Fruit fly (Drosophila melanogaster): ENCODE results near the gene Toll-9.
A peak's percentile ranks its signal among the peaks of the same experiment; 100 is the strongest.

The Toll-9 gene

dm6 chr3L:20356613-20357012 lies 9.9 kb downstream of the Toll-9 start, which contains the start of gene kin17 (continued):
- TF ChIP-seq CG4617 (GFP tag; optimal IDR thresholded peaks at IDR 0.05; ENCODE audit: borderline replicate concordance): peak; percentile 68
- TF ChIP-seq CG4854 (GFP tag; optimal IDR thresholded peaks at IDR 0.05): no peak
- TF ChIP-seq zfh2 (GFP tag; optimal IDR thresholded peaks at IDR 0.05): no peak
- TF ChIP-seq CG18619 (GFP tag; optimal IDR thresholded peaks at IDR 0.05): no peak
- no peak for TF ChIP-seq Vsx1 (GFP tag; optimal IDR thresholded peaks at IDR 0.05)
- no peak for TF ChIP-seq gsb (GFP tag; IDR thresholded peaks at IDR 0.05)
- no peak for TF ChIP-seq eyg (GFP tag; optimal IDR thresholded peaks at IDR 0.05)
- no peak for TF ChIP-seq peb (GFP tag; IDR thresholded peaks at IDR 0.05)
- TF ChIP-seq CG7372 (GFP tag; IDR thresholded peaks at IDR 0.05): no peak
- peak; percentile 8 for TF ChIP-seq CG10462 (GFP tag; optimal IDR thresholded peaks at IDR 0.05)
- TF ChIP-seq CTCF (GFP tag; optimal IDR thresholded peaks at IDR 0.05): no peak
- peak in 1 of 3 experiments; percentile 20 for TF ChIP-seq Stat92E (GFP tag; optimal IDR thresholded peaks at IDR 0.05)
- peak; percentile 68 for TF ChIP-seq CG34224 (GFP tag; IDR thresholded peaks at IDR 0.05; ENCODE audit: partially characterized antibody)
- no peak for TF ChIP-seq ssp (GFP tag; IDR thresholded peaks at IDR 0.05)
- no peak for TF ChIP-seq CG34422 (GFP tag; IDR thresholded peaks at IDR 0.05)
- TF ChIP-seq ara (GFP tag; IDR thresholded peaks at IDR 0.05): no peak
- TF ChIP-seq CG6854 (GFP tag; optimal IDR thresholded peaks at IDR 0.05): no peak
- no peak for TF ChIP-seq CG18262 (tag; optimal IDR thresholded peaks at IDR 0.05)
- no peak for TF ChIP-seq CG4328 (GFP tag; optimal IDR thresholded peaks at IDR 0.05)
- TF ChIP-seq CG12744 (GFP tag; optimal IDR thresholded peaks at IDR 0.05): no peak
- no peak for TF ChIP-seq NC2β (GFP tag; optimal IDR thresholded peaks at IDR 0.05)
- TF ChIP-seq Hr78 (GFP tag; optimal IDR thresholded peaks at IDR 0.05): no peak
- TF ChIP-seq CG6791 (GFP tag; IDR thresholded peaks at IDR 0.05; ENCODE audit: partially characterized antibody): peak; percentile 73; the same call in 2 of the 3 replicates
- TF ChIP-seq grn (GFP tag; optimal IDR thresholded peaks at IDR 0.05): no peak
- no peak for TF ChIP-seq CG12299 (tag; optimal IDR thresholded peaks at IDR 0.05)
- TF ChIP-seq CG2889 (GFP tag; IDR thresholded peaks at IDR 0.05): no peak
- TF ChIP-seq jing (GFP tag; optimal IDR thresholded peaks at IDR 0.05): no peak
- peak; percentile 70 for TF ChIP-seq Dref (GFP tag; IDR thresholded peaks at IDR 0.05)
- TF ChIP-seq Lhr (GFP tag; optimal IDR thresholded peaks at IDR 0.05): no peak
- TF ChIP-seq CG15011 (GFP tag; optimal IDR thresholded peaks at IDR 0.05): no peak
- no peak for TF ChIP-seq CG7271 (tag; optimal IDR thresholded peaks at IDR 0.05)
- TF ChIP-seq twi (tag; optimal IDR thresholded peaks at IDR 0.05): no peak
- TF ChIP-seq org-1 (GFP tag; optimal IDR thresholded peaks at IDR 0.05): no peak
- TF ChIP-seq bsh (GFP tag; optimal IDR thresholded peaks at IDR 0.05): no peak
- TF ChIP-seq Scr (GFP tag; IDR thresholded peaks at IDR 0.05; ENCODE audit: partially characterized antibody): peak; percentile 75
- no peak for TF ChIP-seq CG6175 (GFP tag; IDR thresholded peaks at IDR 0.05)
- no peak for TF ChIP-seq Rfx (GFP tag; IDR thresholded peaks at IDR 0.05)
- no peak for TF ChIP-seq psq (GFP tag; optimal IDR thresholded peaks at IDR 0.05)
- 0 out of 3 replicates have a peak, but pooled peaks have one; percentile 13 for TF ChIP-seq so (GFP tag; IDR thresholded peaks at IDR 0.05)
- TF ChIP-seq Opbp (GFP tag; IDR thresholded peaks at IDR 0.05; ENCODE audit: partially characterized antibody): peak; percentile 72
- TF ChIP-seq Nf-YA (GFP tag; IDR thresholded peaks at IDR 0.05): no peak
- peak; percentile 75 for TF ChIP-seq bbx (GFP tag; IDR thresholded peaks at IDR 0.05; ENCODE audit: partially characterized antibody)
- peak; percentile 51; the same call in 1 of the 2 replicates for TF ChIP-seq sna (GFP tag; IDR thresholded peaks at IDR 0.05; ENCODE audit: partially characterized antibody)
- TF ChIP-seq CG1832 (GFP tag; optimal IDR thresholded peaks at IDR 0.05): no peak
- peak; percentile 87 for TF ChIP-seq CG13287 (GFP tag; IDR thresholded peaks at IDR 0.05; ENCODE audit: partially characterized antibody)
- TF ChIP-seq CG8944 (GFP tag; optimal IDR thresholded peaks at IDR 0.05): no peak
- no peak for TF ChIP-seq CG8359 (GFP tag; optimal IDR thresholded peaks at IDR 0.05; ENCODE audit: borderline replicate concordance)
- no peak for TF ChIP-seq CG11398 (GFP tag; optimal IDR thresholded peaks at IDR 0.05)
- TF ChIP-seq CG7928 (GFP tag; optimal IDR thresholded peaks at IDR 0.05): no peak
- no peak for TF ChIP-seq CG8290 (GFP tag; optimal IDR thresholded peaks at IDR 0.05)
- TF ChIP-seq CG8290 (tag; optimal IDR thresholded peaks at IDR 0.05): no peak

All from whole organism, embryonic.